Worm (Caenorhabditis elegans) whole organism, L1 larva: ENCODE results near the gene W03B1.5.

Experiments used
- C16A3.4 ChIP-seq: fragments of 150-350 bp; optimal IDR thresholded peaks from 2 replicates; lab custom pipeline; 2014; ENCODE audit warnings: missing biosample characterization, missing genetic modification characterization
- C34B4.2 ChIP-seq: sonication (generic microtip); optimal IDR thresholded peaks from 2 replicates; lab custom pipeline; 2017; ENCODE audit warnings: mild to moderate bottlenecking, missing genetic modification characterization, missing compliant biosample characterization
- Y116A8C.19 ChIP-seq: sonication (generic microtip); optimal IDR thresholded peaks from 2 replicates; lab custom pipeline; 2016; ENCODE audit warnings: missing compliant biosample characterization, missing genetic modification characterization, borderline replicate concordance
- blmp-1 ChIP-seq: fragments of 150-350 bp; optimal IDR thresholded peaks from 2 replicates; lab custom pipeline; 2014; ENCODE audit warnings: missing biosample characterization, missing genetic modification characterization
- ceh-82 ChIP-seq, 3 experiments: fragments of 150-350 bp in 1 of 3; sonication (generic microtip) in 2 of 3; optimal IDR thresholded peaks; 2 replicates each; lab custom pipeline; 2014 to 2017; ENCODE audit warnings: missing biosample characterization in 3 of 3, missing genetic modification characterization in 3 of 3
- ceh-88 ChIP-seq: fragments of 200-800 bp; sonication (Bioruptor generic); IDR thresholded peaks from 2 replicates; pipeline ENCODE4 v1.3.6; 2022; ENCODE audit warnings: missing genetic modification characterization, missing compliant biosample characterization
- dpl-1 ChIP-seq, 3 experiments: fragments of 150-350 bp in 2 of 3; sonication (generic microtip) in 1 of 3; optimal IDR thresholded peaks; 2 replicates each; lab custom pipeline; 2014 to 2017; ENCODE audit warnings: missing biosample characterization in 3 of 3, missing genetic modification characterization in 3 of 3, missing genetic modification reagents in 3 of 3
- dsc-1 ChIP-seq: sonication (generic microtip); optimal IDR thresholded peaks from 2 replicates; lab custom pipeline; 2016; ENCODE audit warnings: mild to moderate bottlenecking, missing genetic modification characterization, missing compliant biosample characterization
- efl-3 ChIP-seq: fragments of 200-800 bp; sonication (Bioruptor generic); optimal IDR thresholded peaks from 2 replicates; lab custom pipeline; 2018; ENCODE audit warnings: mild to moderate bottlenecking, missing genetic modification characterization, missing compliant biosample characterization
- egl-27 ChIP-seq, 2 experiments: fragments of 150-350 bp in 1 of 2; sonication (generic microtip); optimal IDR thresholded peaks; 3 replicates each; lab custom pipeline; 2017 to 2018; ENCODE audit warnings: missing biosample characterization in 2 of 2, missing genetic modification characterization in 2 of 2, missing genetic modification reagents in 2 of 2
- elt-2 ChIP-seq: sonication (generic microtip); optimal IDR thresholded peaks from 2 replicates; lab custom pipeline; 2016; ENCODE audit warnings: missing genetic modification characterization, mild to moderate bottlenecking, inconsistent platforms, missing compliant biosample characterization, missing genetic modification reagents
- fkh-10 ChIP-seq: sonication (generic microtip); optimal IDR thresholded peaks from 2 replicates; lab custom pipeline; 2017; ENCODE audit warnings: missing biosample characterization, missing genetic modification reagents, missing genetic modification characterization
- grh-1 ChIP-seq: fragments of 200-800 bp; sonication (Bioruptor generic); IDR thresholded peaks from 2 replicates; pipeline ENCODE4 v1.3.6; 2022; ENCODE audit warnings: missing genetic modification reagents, missing genetic modification characterization, missing compliant biosample characterization
- hlh-17 ChIP-seq: fragments of 200-800 bp; sonication (Bioruptor generic); optimal IDR thresholded peaks from 2 replicates; lab custom pipeline; 2018; ENCODE audit warnings: missing genetic modification characterization, mild to moderate bottlenecking, missing compliant biosample characterization, moderate library complexity, borderline replicate concordance
- hpl-2 ChIP-seq: fragments of 150-350 bp; optimal IDR thresholded peaks from 2 replicates; lab custom pipeline; 2014; ENCODE audit warnings: missing biosample characterization, missing genetic modification reagents, missing genetic modification characterization
- irx-1 ChIP-seq: sonication (generic microtip); optimal IDR thresholded peaks from 2 replicates; lab custom pipeline; 2016; ENCODE audit warnings: missing genetic modification characterization, missing compliant biosample characterization
- isw-1 ChIP-seq: fragments of 200-800 bp; sonication (Bioruptor generic); IDR thresholded peaks from 2 replicates; pipeline ENCODE4 v1.3.6; 2022; ENCODE audit warnings: missing genetic modification characterization, missing compliant biosample characterization
- jun-1 ChIP-seq: fragments of 150-350 bp; optimal IDR thresholded peaks from 2 replicates; lab custom pipeline; 2014; ENCODE audit warnings: missing biosample characterization, missing genetic modification reagents, missing genetic modification characterization
- lin-13 ChIP-seq: fragments of 150-350 bp; optimal IDR thresholded peaks from 2 replicates; lab custom pipeline; 2014; ENCODE audit warnings: missing biosample characterization, missing genetic modification reagents, missing genetic modification characterization
- lin-14 ChIP-seq: fragments of 200-800 bp; sonication (Bioruptor generic); optimal IDR thresholded peaks from 2 replicates; lab custom pipeline; 2018; ENCODE audit warnings: mild to moderate bottlenecking, missing genetic modification characterization, moderate library complexity, missing compliant biosample characterization
- lin-15B ChIP-seq: fragments of 150-350 bp; sonication (generic microtip); optimal IDR thresholded peaks from 3 replicates; lab custom pipeline; 2014; ENCODE audit warnings: missing biosample characterization, missing genetic modification characterization
- lin-35 ChIP-seq, 2 experiments: fragments of 150-350 bp; optimal IDR thresholded peaks; 2 replicates each; lab custom pipeline; 2014; ENCODE audit warnings: missing biosample characterization in 2 of 2, missing genetic modification characterization in 2 of 2, missing genetic modification reagents in 2 of 2
- lin-39 ChIP-seq: fragments of 150-350 bp; optimal IDR thresholded peaks from 2 replicates; lab custom pipeline; 2014; ENCODE audit warnings: missing biosample characterization, missing genetic modification reagents, missing genetic modification characterization
- lir-3 ChIP-seq: sonication (generic microtip); optimal IDR thresholded peaks from 2 replicates; lab custom pipeline; 2016; ENCODE audit warnings: mild to moderate bottlenecking, missing genetic modification characterization, moderate library complexity, missing compliant biosample characterization; ENCODE audit not compliant: poor library complexity
- mdl-1 ChIP-seq, 2 experiments: fragments of 150-350 bp; optimal IDR thresholded peaks; 2 replicates each; lab custom pipeline; 2014 to 2017; ENCODE audit warnings: missing biosample characterization in 2 of 2, missing genetic modification characterization in 2 of 2, inconsistent platforms in 1 of 2
- mef-2 ChIP-seq: fragments of 150-350 bp; optimal IDR thresholded peaks from 2 replicates; lab custom pipeline; 2014; ENCODE audit warnings: missing biosample characterization, missing genetic modification characterization
- nhr-11 ChIP-seq: fragments of 150-350 bp; optimal IDR thresholded peaks from 2 replicates; lab custom pipeline; 2014; ENCODE audit warnings: missing biosample characterization, missing genetic modification characterization
- nhr-12 ChIP-seq: sonication (generic microtip); optimal IDR thresholded peaks from 2 replicates; lab custom pipeline; 2017; ENCODE audit warnings: missing biosample characterization, missing genetic modification characterization
- nhr-47 ChIP-seq: sonication (generic microtip); optimal IDR thresholded peaks from 2 replicates; lab custom pipeline; 2016; ENCODE audit warnings: mild to moderate bottlenecking, missing genetic modification characterization, moderate library complexity, missing compliant biosample characterization
- nhr-84 ChIP-seq: sonication (generic microtip); optimal IDR thresholded peaks from 2 replicates; lab custom pipeline; 2017; ENCODE audit warnings: missing biosample characterization, missing genetic modification characterization
- nhr-90 ChIP-seq: sonication (generic microtip); optimal IDR thresholded peaks from 2 replicates; lab custom pipeline; 2016; ENCODE audit warnings: mild to moderate bottlenecking, missing genetic modification characterization, missing compliant biosample characterization; ENCODE audit not compliant: poor library complexity
- pag-3 ChIP-seq: sonication (generic microtip); optimal IDR thresholded peaks from 2 replicates; lab custom pipeline; 2017; ENCODE audit warnings: missing genetic modification characterization, mild to moderate bottlenecking, missing compliant biosample characterization, antibody characterized with exemption, borderline replicate concordance; ENCODE audit not compliant: insufficient read depth
- skn-1 ChIP-seq: fragments of 150-350 bp; optimal IDR thresholded peaks from 2 replicates; lab custom pipeline; 2014; ENCODE audit warnings: missing biosample characterization, missing genetic modification characterization
- sox-4 ChIP-seq: sonication (generic microtip); optimal IDR thresholded peaks from 2 replicates; lab custom pipeline; 2016; ENCODE audit warnings: missing genetic modification characterization, missing compliant biosample characterization
- sup-37 ChIP-seq: fragments of 200-800 bp; sonication (Bioruptor generic); optimal IDR thresholded peaks from 2 replicates; lab custom pipeline; 2018; ENCODE audit warnings: mild to moderate bottlenecking, missing genetic modification characterization, missing compliant biosample characterization
- swsn-7 ChIP-seq: sonication (generic microtip); optimal IDR thresholded peaks from 2 replicates; lab custom pipeline; 2016; ENCODE audit warnings: missing genetic modification characterization, missing compliant biosample characterization
- tlp-1 ChIP-seq: fragments of 150-350 bp; optimal IDR thresholded peaks from 2 replicates; lab custom pipeline; 2014; ENCODE audit warnings: missing biosample characterization, missing genetic modification characterization
- unc-130 ChIP-seq: fragments of 150-350 bp; optimal IDR thresholded peaks from 2 replicates; lab custom pipeline; 2017; ENCODE audit warnings: missing biosample characterization, missing genetic modification characterization, inconsistent platforms
- unc-30 ChIP-seq: sonication (generic microtip); optimal IDR thresholded peaks from 2 replicates; lab custom pipeline; 2017; ENCODE audit warnings: missing biosample characterization, missing genetic modification characterization
- unc-62 ChIP-seq: fragments of 150-350 bp; optimal IDR thresholded peaks from 2 replicates; lab custom pipeline; 2014; ENCODE audit warnings: missing biosample characterization, missing genetic modification reagents, missing genetic modification characterization
- vab-15 ChIP-seq: sonication (generic microtip); optimal IDR thresholded peaks from 2 replicates; lab custom pipeline; 2017; ENCODE audit warnings: missing genotype, mild to moderate bottlenecking, missing genetic modification characterization, missing compliant biosample characterization
- xbp-1 ChIP-seq: sonication (generic microtip); optimal IDR thresholded peaks from 2 replicates; lab custom pipeline; 2016; ENCODE audit warnings: missing genetic modification characterization, missing compliant biosample characterization
- zag-1 ChIP-seq: fragments of 150-350 bp; optimal IDR thresholded peaks from 2 replicates; lab custom pipeline; 2014; ENCODE audit warnings: missing biosample characterization, missing genetic modification characterization
- zip-4 ChIP-seq: fragments of 200-800 bp; sonication (Bioruptor generic); optimal IDR thresholded peaks from 2 replicates; lab custom pipeline; 2018; ENCODE audit warnings: mild to moderate bottlenecking, missing genetic modification characterization, moderate library complexity, missing compliant biosample characterization

W03B1.5 gene

DNA sequence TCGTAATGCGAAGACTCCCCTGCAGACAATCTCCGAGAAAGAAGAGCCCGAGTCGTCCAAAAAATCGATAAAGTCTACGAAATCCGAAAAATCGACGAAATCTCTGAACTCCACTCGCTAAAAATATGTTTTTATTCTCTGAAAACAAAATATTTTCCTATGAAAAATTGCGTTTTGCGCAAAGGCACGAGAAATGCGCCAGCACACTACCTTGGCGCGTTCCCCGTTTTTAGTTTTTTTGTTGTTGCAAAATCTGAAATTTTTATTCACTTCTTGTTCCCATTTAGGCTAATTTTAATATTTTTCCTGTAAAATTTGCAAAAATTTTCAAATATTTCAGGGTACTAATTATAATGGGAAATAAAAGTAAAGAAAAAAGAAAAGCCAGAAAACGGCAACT lies 12.3 kb downstream of the W03B1.5 start, which contains the start of gene F55F10.1 (continued):
- TF ChIP-seq lin-14 (no peak), irx-1 (tag; lab: Kevin White, UChicago) (peak; percentile 53), mef-2 (tag; lab: Kevin White, UChicago) (no peak)

DNA sequence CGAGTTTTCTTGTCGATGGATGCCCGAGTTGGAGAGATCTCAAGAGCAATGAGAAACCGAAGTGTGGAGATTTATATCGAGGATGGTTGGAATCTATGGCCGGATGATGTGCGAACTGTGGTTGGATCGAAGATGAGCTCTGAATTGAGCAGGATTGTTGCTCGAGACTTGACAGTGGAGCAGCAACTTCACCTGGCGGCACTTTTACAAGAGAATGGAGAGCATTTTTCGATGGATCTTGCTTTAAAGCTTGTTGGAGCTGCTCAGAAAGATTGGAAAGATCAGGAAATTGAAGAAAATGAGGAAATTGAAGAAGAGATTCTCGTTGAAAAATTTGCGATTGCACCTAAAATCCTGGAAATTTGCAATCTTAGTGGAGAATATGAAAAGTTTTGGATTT lies 20.9 kb downstream of the W03B1.5 start:
- TF ChIP-seq Y116A8C.19 (tag; lab: Kevin White, UChicago) (no peak), tlp-1 (tag; lab: Kevin White, UChicago) (no peak), C16A3.4 (no peak), ceh-88 (no peak), lin-35 (GFP tag; optimal IDR thresholded peaks at IDR 0.05; lab: Kevin White, UChicago) (no peak), irx-1 (tag; lab: Kevin White, UChicago) (no peak), swsn-7 (no peak), pag-3 (no peak), elt-2 (no peak), nhr-12 (tag; lab: Kevin White, UChicago) (no peak), lin-13 (no peak), ceh-82 (tag; optimal IDR thresholded peaks at IDR 0.05; lab: Kevin White, UChicago) (no peak), blmp-1 (tag; lab: Kevin White, UChicago) (no peak), dsc-1 (tag; lab: Kevin White, UChicago) (no peak)

ce11 chrIV:4386351-4386750 lies 38.1 kb downstream of the W03B1.5 start, which contains the start of gene tald-1:
TSS of gene tald-1 (plus strand) at chrIV:4386651.
- TF ChIP-seq elt-2: peak; percentile 40
- TF ChIP-seq lin-15B (tag; lab: Kevin White, UChicago): no peak

DNA sequence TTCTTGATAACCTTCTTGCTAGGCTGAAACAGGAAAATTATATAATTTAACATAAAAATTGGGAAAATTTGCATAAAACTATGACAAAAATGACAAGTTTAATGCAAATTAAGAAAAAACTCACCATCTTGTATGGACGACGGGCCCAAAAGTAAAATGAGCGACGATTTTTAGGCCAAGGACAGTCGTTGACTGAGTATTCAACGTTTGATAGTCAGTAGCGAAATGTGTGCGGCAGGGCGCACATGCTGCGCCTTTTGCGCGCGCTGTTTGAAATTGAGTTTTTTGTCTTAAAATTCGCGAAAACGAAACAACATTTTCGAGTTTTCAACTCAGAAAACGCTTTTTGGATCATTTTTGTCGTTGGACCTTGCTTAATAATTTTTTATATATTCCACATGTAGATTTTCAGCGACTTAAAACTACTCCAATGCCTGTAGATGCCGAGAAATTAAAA lies 42.2 kb downstream of the W03B1.5 start, which contains the start of the genes rpl-7A and set-21:
Gene rpl-7A, minus strand, starts transcription at position 153 of the 457 bp plus-strand sequence.
Gene set-21, plus strand, starts transcription at position 407 of the 457 bp plus-strand sequence.
- TF ChIP-seq Y116A8C.19 (tag; lab: Kevin White, UChicago) (no peak), mef-2 (tag; lab: Kevin White, UChicago) (no peak), fkh-10 (GFP tag; lab: Kevin White, UChicago) (peak; percentile 82), skn-1 (tag; lab: Kevin White, UChicago) (peak; percentile 61), mdl-1 (tag; optimal IDR thresholded peaks at IDR 0.05; lab: Kevin White, UChicago) (peak in 1 of 2 experiments; percentile 67), grh-1 (GFP tag; lab: Robert Waterston, UW) (peak; percentile 99), zip-4 (GFP tag; lab: Kevin White, UChicago) (peak; percentile 88), nhr-47 (tag; lab: Kevin White, UChicago) (peak; percentile 98), elt-2 (peak; percentile 88), nhr-90 (peak; percentile 96), nhr-84 (tag; lab: Kevin White, UChicago) (no peak), zag-1 (tag; lab: Kevin White, UChicago) (no peak), lin-39 (tag; lab: Kevin White, UChicago) (peak; percentile 26), xbp-1 (peak; percentile 97), ceh-82 (tag; optimal IDR thresholded peaks at IDR 0.05; lab: Kevin White, UChicago) (peak; percentile 84 to 94 (median 90)), C34B4.2 (tag; lab: Kevin White, UChicago) (peak; percentile 80), hlh-17 (GFP tag; lab: Kevin White, UChicago) (no peak), egl-27 (tag; optimal IDR thresholded peaks at IDR 0.05; lab: Kevin White, UChicago) (peak in 1 of 2 experiments; percentile 49), unc-130 (peak; percentile 77), lin-15B (tag; lab: Kevin White, UChicago) (peak; percentile 92), lin-35 (GFP tag; optimal IDR thresholded peaks at IDR 0.05; lab: Kevin White, UChicago) (peak; percentile 94 to 97), dsc-1 (tag; lab: Kevin White, UChicago) (peak; percentile 94), hpl-2 (GFP tag; lab: Kevin White, UChicago) (peak; percentile 60), dpl-1 (GFP tag; optimal IDR thresholded peaks at IDR 0.05; lab: Kevin White, UChicago) (peak; percentile 94 to 95 (median 95)), lir-3 (peak; percentile 83), sup-37 (GFP tag; lab: Kevin White, UChicago) (peak; percentile 83), nhr-11 (tag; lab: Kevin White, UChicago) (peak; percentile 65), C16A3.4 (peak; percentile 91), vab-15 (tag; lab: Kevin White, UChicago) (peak; percentile 81), efl-3 (GFP tag; lab: Kevin White, UChicago) (no peak), isw-1 (GFP tag; lab: Robert Waterston, UW) (peak; percentile 99), ceh-88 (peak; percentile 95), jun-1 (tag; lab: Kevin White, UChicago) (peak; percentile 82), unc-62 (GFP tag; lab: Kevin White, UChicago) (no peak), sox-4 (tag; lab: Kevin White, UChicago) (peak; percentile 77), blmp-1 (tag; lab: Kevin White, UChicago) (peak; percentile 53), lin-14 (peak; percentile 97), unc-30 (tag; lab: Kevin White, UChicago) (no peak)
